Fruit fly (Drosophila melanogaster) whole organism, embryonic: ENCODE data around the gene SdhC.

Experiments used
- Adf1 ChIP-seq: fragments of 200-800 bp; sonication (Bioruptor generic); IDR thresholded peaks from 2 replicates; pipeline ENCODE4 v1.3.6; 2022; ENCODE audit warnings: missing biosample characterization, missing genetic modification characterization
- Bgb ChIP-seq: fragments of 200-800 bp; sonication (Bioruptor generic); IDR thresholded peaks from 2 replicates; pipeline ENCODE4 v1.3.6; 2022; ENCODE audit warnings: missing biosample characterization, missing genetic modification characterization; ENCODE audit not compliant: partially characterized antibody
- Bteb2 ChIP-seq: fragments of 200-800 bp; sonication (Bioruptor generic); optimal IDR thresholded peaks from 2 replicates; lab custom pipeline; 2016; ENCODE audit warnings: missing biosample characterization, missing genetic modification characterization
- CG10267 ChIP-seq: fragments of 200-800 bp; sonication (Bioruptor generic); optimal IDR thresholded peaks from 2 replicates; lab custom pipeline; 2018; ENCODE audit warnings: missing biosample characterization, mild to moderate bottlenecking, missing genetic modification characterization, moderate library complexity
- CG10543 ChIP-seq: fragments of 200-800 bp; sonication (Bioruptor generic); optimal IDR thresholded peaks from 3 replicates; lab custom pipeline; 2017; ENCODE audit warnings: missing biosample characterization, mild to moderate bottlenecking, missing genetic modification characterization, moderate library complexity
- CG16863 ChIP-seq: fragments of 200-800 bp; sonication (Bioruptor generic); optimal IDR thresholded peaks from 3 replicates; lab custom pipeline; 2016; ENCODE audit warnings: missing biosample characterization, missing genetic modification characterization
- CG17328 ChIP-seq: fragments of 200-800 bp; sonication (Bioruptor generic); IDR thresholded peaks from 2 replicates; pipeline ENCODE4 v1.3.6; 2022; ENCODE audit warnings: missing biosample characterization, missing genetic modification characterization
- CG17385 ChIP-seq: fragments of 200-800 bp; sonication (Bioruptor generic); optimal IDR thresholded peaks from 3 replicates; lab custom pipeline; 2018; ENCODE audit warnings: missing biosample characterization, mild to moderate bottlenecking, missing genetic modification characterization
- CG17568 ChIP-seq: fragments of 200-800 bp; sonication (Bioruptor generic); optimal IDR thresholded peaks from 2 replicates; lab custom pipeline; 2018; ENCODE audit warnings: missing biosample characterization, mild to moderate bottlenecking, missing genetic modification characterization, moderate library complexity
- CG2678 ChIP-seq: fragments of 200-800 bp; sonication (Bioruptor generic); optimal IDR thresholded peaks from 3 replicates; lab custom pipeline; 2019; ENCODE audit warnings: missing biosample characterization, mild to moderate bottlenecking, missing genetic modification characterization, moderate library complexity
- CG2712 ChIP-seq: fragments of 200-800 bp; optimal IDR thresholded peaks from 3 replicates; lab custom pipeline; 2019; ENCODE audit warnings: missing biosample characterization, mild to moderate bottlenecking, missing genetic modification characterization, moderate library complexity
- CG31441 ChIP-seq: fragments of 200-800 bp; sonication (Bioruptor generic); IDR thresholded peaks from 2 replicates; pipeline ENCODE4 v1.3.6; 2022; ENCODE audit warnings: missing biosample characterization, missing genetic modification characterization
- CG3163 ChIP-seq: fragments of 200-800 bp; sonication (Bioruptor generic); optimal IDR thresholded peaks from 3 replicates; lab custom pipeline; 2016; ENCODE audit warnings: missing biosample characterization, missing genetic modification characterization
- CG3726 ChIP-seq: fragments of 200-800 bp; sonication (Bioruptor generic); IDR thresholded peaks from 3 replicates; pipeline ENCODE4, ENCODE4 v1.3.6; 2022; ENCODE audit warnings: missing biosample characterization, missing genetic modification characterization
- CG4730 ChIP-seq: fragments of 200-800 bp; sonication (Bioruptor generic); IDR thresholded peaks from 2 replicates; pipeline ENCODE4 v1.3.6; 2022; ENCODE audit warnings: missing biosample characterization, missing genetic modification characterization
- CG5953 ChIP-seq: fragments of 200-800 bp; sonication (Bioruptor generic); IDR thresholded peaks from 2 replicates; pipeline ENCODE4 v1.3.6; 2022; ENCODE audit warnings: missing biosample characterization, missing genetic modification characterization
- CG7786 ChIP-seq: fragments of 200-800 bp; sonication (Bioruptor generic); optimal IDR thresholded peaks from 2 replicates; lab custom pipeline; 2016; ENCODE audit warnings: missing biosample characterization, missing genetic modification characterization
- CG7987 ChIP-seq: fragments of 200-800 bp; sonication (Bioruptor generic); optimal IDR thresholded peaks from 2 replicates; lab custom pipeline; 2018; ENCODE audit warnings: missing biosample characterization, mild to moderate bottlenecking, missing genetic modification characterization, moderate library complexity
- CG8281 ChIP-seq: fragments of 200-800 bp; sonication (Bioruptor generic); optimal IDR thresholded peaks from 2 replicates; lab custom pipeline; 2018; ENCODE audit warnings: missing biosample characterization, mild to moderate bottlenecking, missing genetic modification characterization, moderate library complexity
- CHES-1-like ChIP-seq: fragments of 200-800 bp; sonication (Bioruptor generic); optimal IDR thresholded peaks from 2 replicates; lab custom pipeline; 2016; ENCODE audit warnings: missing biosample characterization, missing genetic modification characterization
- Deaf1 ChIP-seq: fragments of 200-800 bp; optimal IDR thresholded peaks from 3 replicates; lab custom pipeline; 2019; ENCODE audit warnings: missing biosample characterization, mild to moderate bottlenecking, missing genetic modification characterization, moderate library complexity
- Dip2 ChIP-seq: fragments of 200-800 bp; sonication (Bioruptor generic); IDR thresholded peaks from 2 replicates; pipeline ENCODE4 v1.3.6; 2022; ENCODE audit warnings: missing biosample characterization, missing genetic modification characterization
- Doc2 ChIP-seq: fragments of 200-800 bp; sonication (Bioruptor generic); IDR thresholded peaks from 2 replicates; pipeline ENCODE4 v1.3.6; 2022; ENCODE audit warnings: missing biosample characterization, missing genetic modification characterization
- Drgx ChIP-seq: fragments of 200-800 bp; sonication (Bioruptor generic); IDR thresholded peaks from 2 replicates; pipeline ENCODE4 v1.3.6; 2022; ENCODE audit warnings: missing biosample characterization, missing genetic modification characterization
- HmgD ChIP-seq: fragments of 200-800 bp; sonication (Bioruptor generic); optimal IDR thresholded peaks from 3 replicates; lab custom pipeline; 2016; ENCODE audit warnings: missing biosample characterization, missing genetic modification characterization
- Hr51 ChIP-seq, 2 experiments: fragments of 200-800 bp; sonication (Bioruptor generic); optimal IDR thresholded peaks; 2 replicates in 1 of 2; 3 replicates in 1 of 2; lab custom pipeline; 2016 to 2018; ENCODE audit warnings: missing biosample characterization in 2 of 2, missing genetic modification characterization in 2 of 2, mild to moderate bottlenecking in 1 of 2, moderate library complexity in 1 of 2
- MTF-1 ChIP-seq: fragments of 200-800 bp; sonication (Bioruptor generic); optimal IDR thresholded peaks from 2 replicates; lab custom pipeline; 2018; ENCODE audit warnings: missing biosample characterization, mild to moderate bottlenecking, missing genetic modification characterization, borderline replicate concordance
- Med ChIP-seq: fragments of 200-800 bp; sonication (Bioruptor generic); peaks from one replicate; lab custom pipeline; 2016; ENCODE audit warnings: missing biosample characterization, missing genetic modification characterization, mild to moderate bottlenecking, inconsistent platforms, moderate library complexity
- Myb ChIP-seq: fragments of 200-800 bp; sonication (Bioruptor generic); optimal IDR thresholded peaks from 2 replicates; lab custom pipeline; 2016; ENCODE audit warnings: missing biosample characterization, missing genetic modification characterization
- Six4 ChIP-seq: fragments of 200-800 bp; sonication (Bioruptor generic); optimal IDR thresholded peaks from 2 replicates; lab custom pipeline; 2016; ENCODE audit warnings: missing biosample characterization, missing genetic modification characterization
- abd-A ChIP-seq: fragments of 200-800 bp; sonication (Bioruptor generic); optimal IDR thresholded peaks from 3 replicates; lab custom pipeline; 2019; ENCODE audit warnings: missing biosample characterization, mild to moderate bottlenecking, missing genetic modification characterization, moderate library complexity
- az2 ChIP-seq: fragments of 200-800 bp; sonication (Bioruptor generic); optimal IDR thresholded peaks from 3 replicates; lab custom pipeline; 2016; ENCODE audit warnings: missing biosample characterization, missing genetic modification characterization
- cad ChIP-seq: fragments of >200 bp; optimal IDR thresholded peaks from 2 replicates; lab custom pipeline; 2017; ENCODE audit warnings: missing biosample characterization, missing genetic modification characterization
- cato ChIP-seq: fragments of 200-800 bp; sonication (Bioruptor generic); optimal IDR thresholded peaks from 2 replicates; lab custom pipeline; 2016; ENCODE audit warnings: missing biosample characterization, missing genetic modification characterization, borderline replicate concordance
- dan ChIP-seq: fragments of 200-800 bp; sonication (Bioruptor generic); IDR thresholded peaks from 2 replicates; pipeline ENCODE4 v1.3.6; 2022; ENCODE audit warnings: missing biosample characterization, missing genetic modification characterization
- eve ChIP-seq, 2 experiments: fragments of >200 bp; optimal IDR thresholded peaks; 2 replicates each; lab custom pipeline; 2017; ENCODE audit warnings: missing biosample characterization in 2 of 2, missing genetic modification characterization in 2 of 2
- exex ChIP-seq: fragments of 200-800 bp; sonication (Bioruptor generic); optimal IDR thresholded peaks from 4 replicates; lab custom pipeline; 2018; ENCODE audit warnings: missing biosample characterization, mild to moderate bottlenecking, missing genetic modification characterization, moderate library complexity
- gce ChIP-seq: fragments of 200-800 bp; sonication (Bioruptor generic); IDR thresholded peaks from 3 replicates; pipeline ENCODE4 v1.3.6; 2022; ENCODE audit warnings: missing biosample characterization, missing genetic modification characterization
- gem ChIP-seq: fragments of 200-800 bp; sonication (Bioruptor generic); optimal IDR thresholded peaks from 2 replicates; lab custom pipeline; 2019; ENCODE audit warnings: missing biosample characterization, mild to moderate bottlenecking, missing genetic modification characterization, moderate library complexity
- h ChIP-seq: fragments of >200 bp; optimal IDR thresholded peaks from 2 replicates; lab custom pipeline; 2017
- inv ChIP-seq: fragments of 200-800 bp; sonication (Bioruptor generic); IDR thresholded peaks from 2 replicates; pipeline ENCODE4 v1.3.6; 2022; ENCODE audit warnings: missing biosample characterization, missing genetic modification characterization; ENCODE audit not compliant: partially characterized antibody
- rib ChIP-seq: fragments of 200-800 bp; sonication (Bioruptor generic); IDR thresholded peaks from 2 replicates; pipeline ENCODE4 v1.3.6; 2022; ENCODE audit warnings: missing biosample characterization, missing genetic modification characterization
- salm ChIP-seq: fragments of 200-800 bp; sonication (Bioruptor generic); optimal IDR thresholded peaks from 2 replicates; lab custom pipeline; 2018; ENCODE audit warnings: missing biosample characterization, mild to moderate bottlenecking, missing genetic modification characterization
- slbo ChIP-seq: fragments of 200-800 bp; sonication (Bioruptor generic); IDR thresholded peaks from 2 replicates; pipeline ENCODE4 v1.3.6; 2022; ENCODE audit warnings: missing biosample characterization, missing genetic modification characterization
- tap ChIP-seq: fragments of 200-800 bp; optimal IDR thresholded peaks from 3 replicates; lab custom pipeline; 2019; ENCODE audit warnings: missing biosample characterization, mild to moderate bottlenecking, missing genetic modification characterization, moderate library complexity
- ttk ChIP-seq: fragments of 200-800 bp; sonication (Bioruptor generic); IDR thresholded peaks from 2 replicates; pipeline ENCODE4 v2.1.2; 2022; ENCODE audit warnings: missing biosample characterization, missing genetic modification characterization
- usp ChIP-seq: fragments of >200 bp; optimal IDR thresholded peaks from 2 replicates; lab custom pipeline; 2017; ENCODE audit warnings: missing biosample characterization, missing genetic modification characterization
- wor ChIP-seq: fragments of 200-800 bp; sonication (Bioruptor generic); IDR thresholded peaks from 2 replicates; pipeline ENCODE4 v1.3.6; 2022; ENCODE audit warnings: missing biosample characterization, missing genetic modification characterization

The SdhC gene

dm6 chr3R:11243057-11243740, 33.5 kb upstream of the SdhC start (continued):
- TF ChIP-seq Bteb2 (GFP tag; lab: Kevin White, UChicago) = no peak
- TF ChIP-seq h = no peak
- TF ChIP-seq cato (GFP tag; lab: Kevin White, UChicago) = no peak
- TF ChIP-seq gem (tag; lab: Kevin White, UChicago) = no peak
- TF ChIP-seq Dip2 = no peak
- TF ChIP-seq Med (GFP tag; lab: Kevin White, UChicago) = peak; percentile 84
- TF ChIP-seq rib = no peak
- no peak for TF ChIP-seq CG5953
- peak; percentile 23 for TF ChIP-seq CG7987 (GFP tag; lab: Kevin White, UChicago)
- no peak for TF ChIP-seq usp (GFP tag; lab: Kevin White, UChicago)
- no peak for TF ChIP-seq eve (GFP tag; optimal IDR thresholded peaks at IDR 0.05; lab: Kevin White, UChicago)
- TF ChIP-seq CG17328 = no peak
- TF ChIP-seq gce (GFP tag; lab: Robert Waterston, UW) = no peak
- peak; percentile 34 for TF ChIP-seq CG10267 (tag; lab: Kevin White, UChicago)
- TF ChIP-seq CG17568 (GFP tag; lab: Kevin White, UChicago) = no peak
- TF ChIP-seq HmgD (GFP tag; lab: Kevin White, UChicago) = no peak
- TF ChIP-seq ttk (GFP tag; lab: Robert Waterston, UW) = no peak
- no peak for TF ChIP-seq Drgx (GFP tag; lab: Robert Waterston, UW)
- TF ChIP-seq exex (tag; lab: Kevin White, UChicago) = peak; percentile 91
- no peak for TF ChIP-seq tap (tag; lab: Kevin White, UChicago)
- no peak for TF ChIP-seq Hr51 (GFP tag; optimal IDR thresholded peaks at IDR 0.05; lab: Kevin White, UChicago)
- TF ChIP-seq az2 = no peak
- TF ChIP-seq abd-A (tag; lab: Kevin White, UChicago) = no peak
- TF ChIP-seq CG10543 (GFP tag; lab: Kevin White, UChicago) = no peak
- peak; percentile 76 for TF ChIP-seq CG31441 (GFP tag; lab: Robert Waterston, UW)
- TF ChIP-seq Doc2 = no peak
- no peak for TF ChIP-seq wor (GFP tag; lab: Robert Waterston, UW)
- TF ChIP-seq CG8281 = no peak
- TF ChIP-seq CG2712 (tag; lab: Kevin White, UChicago) = peak; percentile 63
- peak; percentile 73 for TF ChIP-seq CG2678 (tag; lab: Kevin White, UChicago)
- TF ChIP-seq salm = no peak
- no peak for TF ChIP-seq inv (GFP tag; lab: Robert Waterston, UW)
- TF ChIP-seq Bgb (GFP tag; lab: Robert Waterston, UW) = no peak
- TF ChIP-seq CG17385 (GFP tag; lab: Kevin White, UChicago) = no peak
- no peak for TF ChIP-seq CG4730 (GFP tag; lab: Robert Waterston, UW)
- TF ChIP-seq Six4 = no peak
- no peak for TF ChIP-seq cad (GFP tag; lab: Kevin White, UChicago)
- no peak for TF ChIP-seq Adf1 (GFP tag; lab: Robert Waterston, UW)
- TF ChIP-seq slbo = 0 out of 2 replicates have a peak, but pooled peaks have one; percentile 5

- TF ChIP-seq MTF-1 (no peak), CG3726 (GFP tag; lab: Robert Waterston, UW) (no peak), dan (GFP tag; lab: Robert Waterston, UW) (no peak), CG16863 (GFP tag; lab: Kevin White, UChicago) (no peak), Deaf1 (tag; lab: Kevin White, UChicago) (no peak), CG7786 (GFP tag; lab: Kevin White, UChicago) (no peak), Myb (GFP tag; lab: Kevin White, UChicago) (no peak), CHES-1-like (GFP tag; lab: Kevin White, UChicago) (no peak), CG3163 (GFP tag; lab: Kevin White, UChicago) (no peak)
These were observed 31.2 kb upstream of the SdhC start, which contains the start of the genes scpr-B and scpr-A for dm6 chr3R:11240891-11241290. Gene scpr-B, minus strand, starts transcription at chr3R:11240991. Gene scpr-A, plus strand, starts transcription at chr3R:11241183.
